Worm (Caenorhabditis elegans) whole organism, midembryonic: ENCODE results near the gene H19J13.2.

Source experiments
- T22C8.4 ChIP-seq: fragments of 200-800 bp; sonication (Bioruptor generic); IDR thresholded peaks from 2 replicates; pipeline ENCODE4 v1.3.6; 2022; ENCODE audit warnings: missing genetic modification characterization, missing compliant biosample characterization
- cog-1 ChIP-seq: sonication (generic microtip); optimal IDR thresholded peaks from 2 replicates; lab custom pipeline; 2016; ENCODE audit warnings: missing genetic modification characterization, missing compliant biosample characterization
- flt-1 ChIP-seq: fragments of 200-800 bp; sonication (Bioruptor generic); IDR thresholded peaks from 2 replicates; pipeline ENCODE4 v1.3.6; 2022; ENCODE audit warnings: missing genetic modification characterization, missing compliant biosample characterization
- klf-2 ChIP-seq: fragments of 200-800 bp; sonication (Bioruptor generic); conservative IDR thresholded peaks from 2 replicates; pipeline ENCODE4 v1.3.6; 2022; ENCODE audit warnings: missing genetic modification reagents, missing genetic modification characterization, missing compliant biosample characterization
- ref-1 ChIP-seq: fragments of 200-800 bp; sonication (Bioruptor generic); conservative IDR thresholded peaks from 2 replicates; pipeline ENCODE4 v1.3.6; 2022; ENCODE audit warnings: missing genetic modification reagents, missing genetic modification characterization, missing compliant biosample characterization
- tab-1 ChIP-seq: fragments of 200-800 bp; sonication (Bioruptor generic); IDR thresholded peaks from 2 replicates; pipeline ENCODE4 v1.3.6; 2022; ENCODE audit warnings: missing genetic modification characterization, missing compliant biosample characterization
- ztf-23 ChIP-seq: fragments of 200-800 bp; sonication (Bioruptor generic); IDR thresholded peaks from 2 replicates; pipeline ENCODE4 v1.3.6; 2022; ENCODE audit warnings: missing genetic modification reagents, missing genetic modification characterization, missing compliant biosample characterization

DNA sequence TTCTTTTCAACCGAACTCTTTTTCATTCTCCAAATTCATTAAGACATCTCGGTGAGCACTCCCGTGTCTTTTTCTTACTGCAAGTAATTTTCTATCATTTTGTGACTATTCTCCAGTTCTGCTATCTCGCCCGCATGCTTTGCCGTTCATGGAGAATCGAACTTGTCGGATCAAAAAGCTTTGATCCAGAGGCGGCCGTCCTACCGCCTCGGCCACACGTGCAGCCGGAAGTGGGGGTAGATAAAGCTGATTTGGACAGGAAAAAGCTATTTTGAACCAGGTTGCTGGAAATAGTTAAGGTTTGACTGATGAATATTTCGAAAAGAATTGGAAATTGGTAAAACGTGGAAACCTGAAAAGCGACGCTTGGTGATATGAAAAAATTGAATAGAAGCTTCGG lies 30.5 kb upstream of the H19J13.2 start:
- TF ChIP-seq T22C8.4 (GFP tag; lab: Robert Waterston, UW) (no peak), ztf-23 (GFP tag; lab: Robert Waterston, UW) (no peak), flt-1 (GFP tag; lab: Robert Waterston, UW) (no peak), ref-1 (GFP tag; lab: Robert Waterston, UW) (no peak), tab-1 (GFP tag; lab: Robert Waterston, UW) (no peak), cog-1 (tag; lab: Kevin White, UChicago) (no peak), klf-2 (GFP tag; lab: Robert Waterston, UW) (no peak)
